Worm (Caenorhabditis elegans) whole organism, midembryonic: ENCODE results near the gene frpr-1.

Source experiments
- T22C8.4 ChIP-seq: fragments of 200-800 bp; sonication (Bioruptor generic); IDR thresholded peaks from 2 replicates; pipeline ENCODE4 v1.3.6; 2022; ENCODE audit warnings: missing genetic modification characterization, missing compliant biosample characterization
- cog-1 ChIP-seq: sonication (generic microtip); optimal IDR thresholded peaks from 2 replicates; lab custom pipeline; 2016; ENCODE audit warnings: missing genetic modification characterization, missing compliant biosample characterization
- flt-1 ChIP-seq: fragments of 200-800 bp; sonication (Bioruptor generic); IDR thresholded peaks from 2 replicates; pipeline ENCODE4 v1.3.6; 2022; ENCODE audit warnings: missing genetic modification characterization, missing compliant biosample characterization
- klf-2 ChIP-seq: fragments of 200-800 bp; sonication (Bioruptor generic); conservative IDR thresholded peaks from 2 replicates; pipeline ENCODE4 v1.3.6; 2022; ENCODE audit warnings: missing genetic modification reagents, missing genetic modification characterization, missing compliant biosample characterization
- med-1 ChIP-seq: sonication (generic microtip); optimal IDR thresholded peaks from 2 replicates; lab custom pipeline; 2017; ENCODE audit warnings: missing genetic modification characterization, mild to moderate bottlenecking, missing compliant biosample characterization, antibody characterized with exemption, missing genetic modification reagents; ENCODE audit not compliant: insufficient read depth
- ref-1 ChIP-seq: fragments of 200-800 bp; sonication (Bioruptor generic); conservative IDR thresholded peaks from 2 replicates; pipeline ENCODE4 v1.3.6; 2022; ENCODE audit warnings: missing genetic modification reagents, missing genetic modification characterization, missing compliant biosample characterization
- tab-1 ChIP-seq: fragments of 200-800 bp; sonication (Bioruptor generic); IDR thresholded peaks from 2 replicates; pipeline ENCODE4 v1.3.6; 2022; ENCODE audit warnings: missing genetic modification characterization, missing compliant biosample characterization
- ztf-23 ChIP-seq: fragments of 200-800 bp; sonication (Bioruptor generic); IDR thresholded peaks from 2 replicates; pipeline ENCODE4 v1.3.6; 2022; ENCODE audit warnings: missing genetic modification reagents, missing genetic modification characterization, missing compliant biosample characterization
- ztf-29 ChIP-seq: fragments of 200-800 bp; sonication (Bioruptor generic); IDR thresholded peaks from 2 replicates; pipeline ENCODE4 v1.3.6; 2022; ENCODE audit warnings: missing genetic modification reagents, missing genetic modification characterization, missing compliant biosample characterization

Gene frpr-1

DNA sequence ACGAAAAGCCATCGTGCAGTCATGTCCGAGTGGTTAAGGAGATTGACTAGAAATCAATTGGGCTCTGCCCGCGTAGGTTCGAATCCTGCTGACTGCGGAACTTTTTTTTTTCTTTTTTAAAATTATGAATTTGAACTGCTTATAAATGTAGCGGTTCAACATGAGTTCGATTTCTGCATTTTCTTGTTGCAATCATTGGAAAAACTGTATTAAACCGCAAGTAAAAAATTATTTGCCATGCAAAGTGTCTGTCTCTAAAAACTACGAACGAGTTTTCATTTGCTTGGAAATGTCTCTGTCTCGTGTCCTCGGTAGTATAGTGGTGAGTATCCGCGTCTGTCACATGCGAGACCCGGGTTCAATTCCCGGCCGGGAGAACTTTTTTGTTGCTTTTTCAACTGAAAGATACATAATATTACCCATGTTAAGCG, 26.0 kb upstream of the frpr-1 start:
- TF ChIP-seq ztf-29, result peak; percentile 55; the same call in 1 of the 2 replicates
- TF ChIP-seq ztf-23 (GFP tag; lab: Robert Waterston, UW), result peak; percentile 77
- TF ChIP-seq T22C8.4 (GFP tag; lab: Robert Waterston, UW), result peak; percentile 72
- TF ChIP-seq tab-1 (GFP tag; lab: Robert Waterston, UW), result peak; percentile 79
- TF ChIP-seq flt-1 (GFP tag; lab: Robert Waterston, UW), result peak; percentile 86
- peak; percentile 53 for TF ChIP-seq ref-1 (GFP tag; lab: Robert Waterston, UW)
- TF ChIP-seq klf-2 (GFP tag; lab: Robert Waterston, UW), result peak; percentile 63; the same call in 1 of the 2 replicates

DNA sequence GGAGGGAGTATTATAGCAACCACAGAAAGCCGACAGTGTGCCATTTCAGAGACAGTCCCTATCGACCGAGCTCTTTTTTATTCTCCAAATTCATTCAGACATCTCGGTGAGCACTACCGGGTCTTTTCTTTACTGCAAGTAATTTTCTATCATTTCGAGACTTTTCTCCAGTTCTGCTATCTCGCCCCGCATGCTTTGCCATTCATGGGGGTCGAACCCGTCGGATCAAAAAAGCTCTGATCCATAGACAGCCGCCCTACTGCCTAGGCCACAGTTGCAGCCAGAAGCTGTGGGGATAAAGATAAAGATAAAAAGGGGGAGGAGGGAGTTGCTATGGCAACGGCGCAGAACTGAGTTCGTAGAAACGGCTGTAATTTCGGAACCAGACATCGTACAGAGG, 22.0 kb upstream of the frpr-1 start:
- TF ChIP-seq med-1 (GFP tag; lab: Kevin White, UChicago) (no peak), ztf-23 (GFP tag; lab: Robert Waterston, UW) (0 out of 2 replicates have a peak, but pooled peaks have one; percentile 33), tab-1 (GFP tag; lab: Robert Waterston, UW) (no peak), T22C8.4 (GFP tag; lab: Robert Waterston, UW) (no peak), flt-1 (GFP tag; lab: Robert Waterston, UW) (0 out of 2 replicates have a peak, but pooled peaks have one; percentile 50), cog-1 (tag; lab: Kevin White, UChicago) (no peak), ztf-29 (no peak), klf-2 (GFP tag; lab: Robert Waterston, UW) (no peak), ref-1 (GFP tag; lab: Robert Waterston, UW) (no peak; the same call in 1 of the 2 replicates)

DNA sequence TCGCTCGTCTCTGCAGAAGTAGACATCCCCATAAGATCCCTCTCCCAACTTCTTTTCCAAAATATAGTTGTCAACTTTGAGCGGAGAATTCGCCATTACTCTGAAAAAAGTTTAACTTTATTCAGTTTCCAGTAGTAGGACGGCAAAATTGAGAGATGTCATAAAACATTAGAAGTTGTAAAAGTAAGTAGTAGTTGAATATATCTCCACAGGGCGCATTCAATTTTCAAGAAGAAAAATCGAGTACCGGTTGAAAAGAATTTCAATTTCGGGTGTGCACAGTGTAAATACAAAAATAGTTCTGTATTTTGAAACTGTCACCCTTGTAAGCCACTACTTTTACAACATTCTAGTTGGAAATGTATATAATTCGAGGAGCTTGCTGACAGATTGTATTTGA, 21.2 kb upstream of the frpr-1 start, which contains the start of gene F22F1.2:
TSS of gene F22F1.2 (minus strand) at position 101 of the 400 bp plus-strand sequence.
- no peak for TF ChIP-seq ref-1 (GFP tag; lab: Robert Waterston, UW)
- TF ChIP-seq flt-1 (GFP tag; lab: Robert Waterston, UW), result no peak
- no peak for TF ChIP-seq ztf-23 (GFP tag; lab: Robert Waterston, UW)
- TF ChIP-seq med-1 (GFP tag; lab: Kevin White, UChicago), result no peak
- no peak for TF ChIP-seq T22C8.4 (GFP tag; lab: Robert Waterston, UW)

DNA sequence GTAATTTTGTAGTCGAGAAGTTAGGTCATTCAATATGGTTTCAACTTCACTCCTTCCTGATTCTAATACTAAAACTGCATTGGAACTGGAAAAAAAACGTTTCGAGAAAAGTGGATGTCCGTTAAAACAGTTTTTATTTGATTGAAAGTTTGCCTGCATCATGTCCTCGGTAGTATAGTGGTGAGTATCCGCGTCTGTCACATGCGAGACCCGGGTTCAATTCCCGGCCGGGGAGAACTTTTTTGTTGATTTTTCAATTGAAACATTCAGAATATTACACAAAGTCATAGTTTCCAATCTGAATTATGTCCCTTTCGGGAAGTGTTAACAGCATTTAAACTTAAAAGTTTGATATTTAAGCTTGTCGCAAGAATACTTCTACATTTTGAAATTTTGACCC, 19.6 kb upstream of the frpr-1 start:
- no peak for TF ChIP-seq ztf-23 (GFP tag; lab: Robert Waterston, UW)
- TF ChIP-seq tab-1 (GFP tag; lab: Robert Waterston, UW), result no peak
- TF ChIP-seq klf-2 (GFP tag; lab: Robert Waterston, UW), result no peak
- TF ChIP-seq ref-1 (GFP tag; lab: Robert Waterston, UW), result no peak
- TF ChIP-seq cog-1 (tag; lab: Kevin White, UChicago), result no peak
- no peak for TF ChIP-seq T22C8.4 (GFP tag; lab: Robert Waterston, UW)
- TF ChIP-seq flt-1 (GFP tag; lab: Robert Waterston, UW), result no peak
- no peak for TF ChIP-seq ztf-29
- no peak for TF ChIP-seq med-1 (GFP tag; lab: Kevin White, UChicago)

DNA sequence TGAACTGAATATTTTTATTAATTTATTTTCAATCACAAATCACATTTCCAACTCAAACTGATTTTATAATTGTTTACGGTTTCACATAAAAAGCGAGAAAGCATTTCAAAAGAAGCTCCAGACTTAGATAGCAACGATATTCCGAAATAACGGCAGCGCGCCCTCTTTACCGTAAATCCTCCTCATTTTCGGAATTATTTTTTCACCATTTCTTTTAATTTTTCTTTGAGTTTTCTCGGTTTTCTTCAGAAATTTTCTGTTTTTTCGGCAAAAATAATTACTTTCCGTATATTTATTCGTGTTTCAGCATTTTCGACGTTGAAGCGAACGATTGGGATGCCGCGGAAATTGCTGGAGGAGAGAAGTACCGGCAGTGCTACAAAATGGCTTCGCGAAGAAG, 18.0 kb upstream of the frpr-1 start, which contains the start of gene C02B8.1:
TSS of gene C02B8.1 (plus strand) at position 301 of the 400 bp plus-strand sequence.
- TF ChIP-seq ztf-23 (GFP tag; lab: Robert Waterston, UW), result no peak
- TF ChIP-seq cog-1 (tag; lab: Kevin White, UChicago), result no peak
- no peak for TF ChIP-seq flt-1 (GFP tag; lab: Robert Waterston, UW)
- no peak for TF ChIP-seq med-1 (GFP tag; lab: Kevin White, UChicago)
- TF ChIP-seq klf-2 (GFP tag; lab: Robert Waterston, UW), result no peak
- no peak for TF ChIP-seq ref-1 (GFP tag; lab: Robert Waterston, UW)
- no peak for TF ChIP-seq tab-1 (GFP tag; lab: Robert Waterston, UW)
- TF ChIP-seq ztf-29, result no peak
- TF ChIP-seq T22C8.4 (GFP tag; lab: Robert Waterston, UW), result no peak

DNA sequence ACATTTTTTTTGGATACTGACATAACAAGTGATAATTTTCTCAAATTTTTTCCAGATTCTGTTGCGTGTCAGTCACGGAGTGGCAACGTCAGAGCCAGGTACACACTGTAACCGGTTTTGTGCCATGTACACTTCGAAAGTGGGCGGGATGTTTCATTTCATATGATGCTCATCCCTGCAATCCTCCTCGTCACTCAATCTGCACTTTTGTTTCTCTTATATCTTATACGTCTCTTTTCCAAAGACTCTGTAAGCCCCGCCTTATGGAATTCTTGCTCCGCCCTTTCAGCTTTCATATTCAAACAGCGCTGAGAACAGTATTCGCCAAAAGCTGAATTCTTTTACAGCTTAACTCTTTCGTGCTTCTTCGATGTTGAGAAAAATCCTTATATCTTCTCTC, 9.7 kb upstream of the frpr-1 start, which contains the start of gene C02B8.3:
TSS of gene C02B8.3 (plus strand) at position 301 of the 400 bp plus-strand sequence.
- TF ChIP-seq flt-1 (GFP tag; lab: Robert Waterston, UW), result no peak
- TF ChIP-seq tab-1 (GFP tag; lab: Robert Waterston, UW), result no peak

DNA sequence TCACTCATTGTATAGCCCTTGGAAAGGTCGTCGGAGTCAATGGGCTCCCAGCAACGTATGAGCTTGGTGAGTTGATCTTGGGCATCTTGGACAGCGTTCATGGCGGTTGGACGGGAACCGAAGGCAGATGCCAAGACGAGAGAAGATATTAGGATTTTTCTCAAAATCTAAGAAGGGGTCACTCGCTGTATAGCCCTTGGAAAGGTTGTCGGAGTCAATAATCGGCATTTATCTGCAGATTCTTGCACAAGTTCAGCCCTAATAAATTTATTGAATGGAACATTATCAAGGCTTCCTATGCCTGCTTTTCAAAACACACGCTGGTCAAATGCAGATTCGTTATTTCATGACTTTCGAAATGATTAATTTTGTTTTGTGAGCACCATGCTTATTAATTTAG, 8.3 kb upstream of the frpr-1 start, which contains the start of gene C02B8.7:
TSS of gene C02B8.7 (minus strand) at position 101 of the 400 bp plus-strand sequence.
- no peak for TF ChIP-seq T22C8.4 (GFP tag; lab: Robert Waterston, UW)
- TF ChIP-seq flt-1 (GFP tag; lab: Robert Waterston, UW), result no peak
- no peak for TF ChIP-seq cog-1 (tag; lab: Kevin White, UChicago)
- no peak for TF ChIP-seq klf-2 (GFP tag; lab: Robert Waterston, UW)
- TF ChIP-seq ztf-29, result no peak
- no peak for TF ChIP-seq med-1 (GFP tag; lab: Kevin White, UChicago)
- TF ChIP-seq ref-1 (GFP tag; lab: Robert Waterston, UW), result no peak
- no peak for TF ChIP-seq ztf-23 (GFP tag; lab: Robert Waterston, UW)
- TF ChIP-seq tab-1 (GFP tag; lab: Robert Waterston, UW), result no peak

DNA sequence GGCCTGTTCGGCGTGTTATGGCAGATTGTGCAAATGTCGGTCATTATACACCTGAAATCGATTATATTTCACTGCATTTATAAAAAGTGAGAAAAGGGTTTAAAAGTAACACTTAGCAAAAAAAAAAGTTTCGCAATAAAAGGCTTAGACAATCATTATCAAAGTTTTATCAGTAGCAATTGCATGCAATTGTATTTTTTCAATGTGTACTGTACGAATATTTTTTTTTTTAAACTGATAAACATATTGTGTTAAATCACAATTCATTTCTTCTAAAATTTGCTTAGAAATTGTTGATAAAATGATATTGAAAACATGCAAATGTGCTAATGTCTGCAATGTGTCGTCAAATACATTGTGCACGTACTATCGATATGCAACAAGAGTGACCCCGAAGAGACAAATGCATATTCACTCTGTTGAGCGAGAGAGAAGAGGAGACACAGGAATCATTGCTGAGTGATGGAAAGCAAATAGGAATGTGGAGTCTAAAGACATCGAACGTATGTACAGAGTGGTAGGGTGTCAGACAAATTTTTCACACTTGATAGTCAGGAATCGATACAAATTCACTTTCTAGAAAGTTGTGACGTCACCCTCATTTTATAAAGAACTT, 6.9 kb upstream of the frpr-1 start, which contains the start of gene C02B8.6:
TSS of gene C02B8.6 (minus strand) at position 51 of the 616 bp plus-strand sequence.
- TF ChIP-seq cog-1 (tag; lab: Kevin White, UChicago), result peak; percentile 47
- TF ChIP-seq ztf-23 (GFP tag; lab: Robert Waterston, UW), result no peak

DNA sequence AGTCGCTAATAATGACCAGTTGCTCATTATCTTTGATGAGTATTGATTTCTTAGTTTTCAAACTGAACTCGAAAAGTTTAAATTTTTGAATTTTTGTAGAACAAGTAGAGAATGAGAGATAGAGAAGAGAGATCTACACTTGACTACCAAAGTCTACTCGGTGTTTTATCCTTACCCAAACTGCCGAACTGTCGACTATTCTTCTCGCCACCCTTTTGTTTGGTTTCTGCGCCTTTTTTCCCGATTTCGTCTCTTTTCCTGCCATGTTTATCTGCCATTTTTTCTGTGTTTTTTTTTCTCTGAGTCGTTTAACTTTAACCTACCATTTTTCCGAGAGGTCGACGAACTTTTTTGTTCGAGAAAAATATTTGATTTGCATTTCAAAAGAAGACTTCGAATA, 6.2 kb downstream of the frpr-1 start, which contains the start of gene C02B8.12:
TSS of gene C02B8.12 (minus strand) at position 175 of the 400 bp plus-strand sequence.
- TF ChIP-seq T22C8.4 (GFP tag; lab: Robert Waterston, UW), result no peak
- no peak for TF ChIP-seq klf-2 (GFP tag; lab: Robert Waterston, UW)
- no peak for TF ChIP-seq tab-1 (GFP tag; lab: Robert Waterston, UW)
- TF ChIP-seq ztf-23 (GFP tag; lab: Robert Waterston, UW), result no peak
- TF ChIP-seq med-1 (GFP tag; lab: Kevin White, UChicago), result no peak
- no peak for TF ChIP-seq flt-1 (GFP tag; lab: Robert Waterston, UW)
